Worm (Caenorhabditis elegans): Measurements from ENCODE around the gene F36F12.7.

Gene F36F12.7

DNA sequence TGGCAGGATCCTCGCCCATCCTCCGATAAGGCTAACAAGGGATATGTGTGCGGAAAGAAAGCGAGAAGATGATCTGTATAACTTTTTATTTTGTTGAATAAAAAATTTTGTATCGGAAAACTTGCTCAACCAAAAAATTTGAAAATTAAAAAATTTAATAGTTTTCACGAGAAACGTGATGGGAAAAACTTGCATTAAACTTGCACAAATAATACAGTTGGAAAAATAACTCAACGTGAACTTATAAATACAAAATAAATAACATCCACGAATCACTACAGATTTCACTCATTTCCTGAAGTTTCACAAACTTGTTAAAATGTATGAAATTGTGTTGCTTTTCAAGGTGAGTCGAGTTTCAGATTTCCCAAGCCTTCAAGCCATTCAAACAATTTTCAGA, at the start of gene F36F12.7:
F36F12.7 (plus strand) TSS at position 301 of the 400 bp plus-strand sequence.
- TF ChIP-seq dao-5 (tag; optimal IDR thresholded peaks at IDR 0.05): no peak
- no peak for TF ChIP-seq him-1 (tag; optimal IDR thresholded peaks at IDR 0.05)
- TF ChIP-seq W03F9.2 (tag; optimal IDR thresholded peaks at IDR 0.05): no peak

ce11 chrV:2050136-2050535, 49.0 kb upstream of the F36F12.7 start, which contains the start of gene comt-4:
TSS of gene comt-4 (minus strand) at chrV:2050185.
- no peak for TF ChIP-seq him-1 (tag; optimal IDR thresholded peaks at IDR 0.05)
- TF ChIP-seq dao-5 (tag; optimal IDR thresholded peaks at IDR 0.05): no peak
- TF ChIP-seq W03F9.2 (tag; optimal IDR thresholded peaks at IDR 0.05): no peak

DNA sequence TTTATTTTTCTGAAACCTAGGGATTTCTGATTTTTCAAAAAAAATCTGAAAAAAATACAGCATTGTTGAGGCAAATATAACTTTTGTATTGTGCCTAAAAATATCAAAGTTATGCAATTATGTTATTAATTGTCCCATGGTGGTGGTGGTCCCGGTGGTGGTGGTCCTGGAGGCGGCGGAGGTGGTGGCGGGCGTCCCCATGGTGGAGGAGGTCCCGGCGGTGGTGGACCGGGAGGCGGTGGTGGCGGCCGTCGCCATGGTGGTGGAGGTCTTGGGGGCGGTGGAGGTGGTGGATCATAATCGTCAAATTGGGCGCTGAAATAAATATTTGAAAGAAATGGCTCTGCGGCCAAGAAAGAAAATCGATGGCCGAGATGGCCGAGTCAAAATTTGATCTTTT, 48.4 kb upstream of the F36F12.7 start:
- no peak for TF ChIP-seq W03F9.2 (tag; optimal IDR thresholded peaks at IDR 0.05)

DNA sequence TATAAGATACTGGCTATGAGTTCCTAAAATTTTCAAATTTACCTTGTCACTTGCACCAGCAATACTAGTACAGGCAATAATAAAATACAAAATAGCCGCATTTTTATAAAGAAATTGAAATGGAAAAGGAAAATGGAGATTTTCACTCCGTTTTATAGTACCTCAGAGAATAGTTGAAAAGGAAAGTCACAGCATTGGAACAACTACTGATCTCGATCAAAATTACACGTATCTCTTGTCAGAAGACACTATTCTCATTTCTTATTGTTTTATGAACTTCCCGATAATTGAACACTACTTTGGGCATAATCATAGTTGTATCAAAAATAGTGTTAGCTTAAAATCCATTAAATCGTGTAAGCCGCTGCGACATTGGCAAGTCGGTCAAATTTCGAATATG, 47.6 kb upstream of the F36F12.7 start, which contains the start of gene Y40B10A.11:
Y40B10A.11 (minus strand) TSS at position 101 of the 400 bp plus-strand sequence.
- TF ChIP-seq dao-5 (tag; optimal IDR thresholded peaks at IDR 0.05) (no peak), him-1 (tag; optimal IDR thresholded peaks at IDR 0.05) (no peak), W03F9.2 (tag; optimal IDR thresholded peaks at IDR 0.05) (no peak)

DNA sequence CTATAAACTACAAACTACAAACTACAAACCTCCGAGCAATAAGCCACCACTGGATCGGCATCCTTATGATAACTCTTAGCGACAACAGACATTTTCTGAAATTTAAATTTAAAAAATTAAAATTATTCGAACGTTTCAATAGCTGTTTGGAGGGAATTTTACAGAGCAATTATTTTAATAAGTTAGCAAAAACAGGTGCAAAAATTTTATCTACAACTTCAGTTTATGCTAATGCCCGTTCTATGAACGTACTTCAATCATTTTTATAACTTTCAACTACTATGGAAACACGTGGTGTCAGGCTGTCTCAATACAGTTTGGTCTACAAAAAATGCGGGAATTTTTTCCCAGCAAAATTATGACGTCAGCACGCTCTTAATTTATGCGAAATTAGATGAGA, 45.6 kb upstream of the F36F12.7 start, which contains the start of gene comt-5:
comt-5 (minus strand) TSS at position 101 of the 400 bp plus-strand sequence.
- TF ChIP-seq dao-5 (tag; optimal IDR thresholded peaks at IDR 0.05): no peak
- no peak for TF ChIP-seq him-1 (tag; optimal IDR thresholded peaks at IDR 0.05)
- no peak for TF ChIP-seq W03F9.2 (tag; optimal IDR thresholded peaks at IDR 0.05)

ce11 chrV:2054254-2054653, 44.9 kb upstream of the F36F12.7 start:
- TF ChIP-seq dao-5 (tag; optimal IDR thresholded peaks at IDR 0.05) (no peak), him-1 (tag; optimal IDR thresholded peaks at IDR 0.05) (no peak), W03F9.2 (tag; optimal IDR thresholded peaks at IDR 0.05) (no peak)

DNA sequence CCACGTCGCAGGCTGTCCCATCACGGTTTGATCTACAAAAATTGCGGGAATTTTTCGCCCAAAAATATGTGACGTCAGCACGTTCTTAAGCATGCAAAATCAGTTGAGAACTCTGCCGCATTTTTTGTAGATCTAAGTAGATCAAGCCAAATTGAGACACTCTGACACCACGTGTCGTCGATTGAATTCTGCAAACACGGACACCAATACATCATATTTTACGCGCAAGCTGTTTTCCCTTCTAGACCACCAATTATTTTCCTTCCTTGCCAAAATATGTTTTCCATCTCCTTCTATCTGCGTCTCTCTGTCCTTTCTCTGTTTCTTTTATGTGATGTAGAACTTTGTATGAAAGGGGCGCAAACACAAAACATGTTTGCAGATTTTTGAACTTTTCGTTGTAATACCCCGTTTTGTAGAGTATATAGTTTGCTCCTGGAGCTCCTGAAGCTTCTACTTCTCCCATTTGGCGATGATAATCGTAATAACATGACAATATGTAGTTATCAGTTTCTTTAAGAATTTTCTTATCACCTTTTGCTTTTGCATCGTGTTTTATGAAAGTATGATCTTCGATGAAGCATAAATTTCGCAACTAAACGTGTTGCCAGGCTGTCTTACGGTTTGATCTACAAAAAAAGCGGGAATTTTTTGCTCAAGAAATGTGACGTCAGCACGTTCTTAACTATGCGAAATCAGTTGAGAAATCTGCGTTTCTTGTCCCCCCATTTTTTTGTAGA, 43.2 kb upstream of the F36F12.7 start:
- TF ChIP-seq W03F9.2 (tag; optimal IDR thresholded peaks at IDR 0.05) (no peak), dao-5 (tag; optimal IDR thresholded peaks at IDR 0.05) (no peak), him-1 (tag; optimal IDR thresholded peaks at IDR 0.05) (no peak)

DNA sequence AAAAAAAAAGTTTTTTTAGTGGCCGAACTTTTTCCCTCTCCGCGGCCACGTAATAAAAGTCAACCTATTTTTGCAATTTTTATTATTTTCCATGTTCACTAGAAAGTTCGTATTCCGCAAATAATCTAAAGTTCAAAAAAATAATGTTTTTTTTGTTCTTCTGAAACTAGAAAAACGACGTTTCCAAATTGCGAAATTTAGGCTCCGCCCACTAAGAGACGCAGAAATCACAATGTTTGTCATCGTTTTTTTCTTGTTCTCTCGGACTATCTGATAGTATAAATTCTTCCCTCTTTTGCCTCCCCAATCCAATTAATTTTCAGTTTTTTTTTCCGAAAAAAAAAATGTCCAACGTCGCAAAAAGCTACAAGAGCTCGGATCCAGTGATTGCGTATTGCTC, 41.8 kb upstream of the F36F12.7 start, which contains the start of gene comt-3:
comt-3 (plus strand) TSS at position 214 of the 400 bp plus-strand sequence.
- TF ChIP-seq W03F9.2 (tag; optimal IDR thresholded peaks at IDR 0.05) (no peak), dao-5 (tag; optimal IDR thresholded peaks at IDR 0.05) (no peak), him-1 (tag; optimal IDR thresholded peaks at IDR 0.05) (no peak)

- TF ChIP-seq W03F9.2 (tag; optimal IDR thresholded peaks at IDR 0.05): no peak
- TF ChIP-seq dao-5 (tag; optimal IDR thresholded peaks at IDR 0.05): no peak
- TF ChIP-seq him-1 (tag; optimal IDR thresholded peaks at IDR 0.05): no peak
Measured at ce11 chrV:2066780-2067179, 32.4 kb upstream of the F36F12.7 start, which contains the start of gene nhr-86. TSS of gene nhr-86 (minus strand) at chrV:2066850.

DNA sequence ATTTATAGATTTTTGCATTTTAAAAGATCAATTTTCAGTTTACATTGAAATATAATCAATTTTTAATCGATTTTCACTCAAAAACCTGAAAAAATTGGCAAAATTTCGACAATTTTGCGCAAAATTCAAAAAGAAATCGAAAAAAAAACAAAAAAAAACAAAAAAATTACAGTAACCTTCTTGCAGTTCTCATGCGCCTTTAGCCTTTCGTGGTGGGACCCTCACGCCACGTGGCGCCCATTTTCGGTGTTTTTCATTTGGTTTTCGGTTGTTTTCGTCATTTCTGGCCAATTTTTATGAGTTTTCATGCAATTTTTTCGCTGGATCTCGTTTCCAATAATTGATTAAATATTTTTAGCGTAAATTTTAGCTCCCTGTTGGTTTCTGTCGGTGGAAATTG, 31.7 kb upstream of the F36F12.7 start:
- TF ChIP-seq W03F9.2 (tag; optimal IDR thresholded peaks at IDR 0.05): peak; percentile 44
- TF ChIP-seq him-1 (tag; optimal IDR thresholded peaks at IDR 0.05): no peak

ce11 chrV:2067985-2068499, 31.1 kb upstream of the F36F12.7 start, which contains the start of gene lbp-9:
TSS of gene lbp-9 (plus strand) at chrV:2068449.
- TF ChIP-seq W03F9.2 (tag; optimal IDR thresholded peaks at IDR 0.05): no peak
- TF ChIP-seq him-1 (tag; optimal IDR thresholded peaks at IDR 0.05): no peak
- no peak for TF ChIP-seq dao-5 (tag; optimal IDR thresholded peaks at IDR 0.05)

ce11 chrV:2068728-2069443, 30.3 kb upstream of the F36F12.7 start:
- TF ChIP-seq dao-5 (tag; optimal IDR thresholded peaks at IDR 0.05): no peak
- no peak for TF ChIP-seq him-1 (tag; optimal IDR thresholded peaks at IDR 0.05)
- no peak for TF ChIP-seq W03F9.2 (tag; optimal IDR thresholded peaks at IDR 0.05)

- TF ChIP-seq dao-5 (tag; optimal IDR thresholded peaks at IDR 0.05) (no peak), him-1 (tag; optimal IDR thresholded peaks at IDR 0.05) (no peak), W03F9.2 (tag; optimal IDR thresholded peaks at IDR 0.05) (no peak)
Measured at ce11 chrV:2072807-2073206, 26.3 kb upstream of the F36F12.7 start, which contains the start of gene Y40B10A.9. TSS of gene Y40B10A.9 (minus strand) at chrV:2072907.

DNA sequence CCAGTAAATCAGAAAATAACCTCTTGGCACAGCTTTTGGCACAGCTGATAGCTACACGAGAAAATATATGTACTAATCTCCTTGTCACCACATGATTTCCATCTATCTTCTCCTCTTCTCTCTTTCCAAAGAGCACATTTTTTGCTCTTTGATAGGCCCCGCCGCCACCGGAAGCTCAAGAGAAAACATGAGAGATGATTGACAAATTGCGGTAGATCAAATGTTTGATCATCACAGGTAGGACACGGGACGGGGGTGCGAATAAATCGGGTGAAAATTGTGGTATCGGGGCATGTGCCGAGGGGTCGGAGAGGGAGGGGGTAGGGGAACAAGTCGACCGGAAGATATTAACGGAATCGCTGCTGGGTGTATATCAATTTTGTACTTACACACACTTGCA, 23.1 kb upstream of the F36F12.7 start:
- no peak for TF ChIP-seq him-1 (tag; optimal IDR thresholded peaks at IDR 0.05)
- no peak for TF ChIP-seq W03F9.2 (tag; optimal IDR thresholded peaks at IDR 0.05)
- no peak for TF ChIP-seq dao-5 (tag; optimal IDR thresholded peaks at IDR 0.05)
